Fruit fly (Drosophila melanogaster) whole organism, embryonic: ENCODE results near the gene CG6569.

Source experiments
- Adf1 ChIP-seq: fragments of 200-800 bp; sonication (Bioruptor generic); IDR thresholded peaks from 2 replicates; pipeline ENCODE4 v1.3.6; 2022; ENCODE audit warnings: missing biosample characterization, missing genetic modification characterization
- Atf3 ChIP-seq: fragments of 200-800 bp; sonication (Bioruptor generic); optimal IDR thresholded peaks from 3 replicates; lab custom pipeline; 2016; ENCODE audit warnings: missing biosample characterization, missing genetic modification characterization
- Bdp1 ChIP-seq: fragments of 200-800 bp; sonication (Bioruptor generic); optimal IDR thresholded peaks from 3 replicates; lab custom pipeline; 2016; ENCODE audit warnings: missing biosample characterization, missing genetic modification characterization
- CG10147 ChIP-seq: fragments of 200-800 bp; sonication (Bioruptor generic); optimal IDR thresholded peaks from 2 replicates; lab custom pipeline; 2019; ENCODE audit warnings: missing biosample characterization, mild to moderate bottlenecking, missing genetic modification characterization, moderate library complexity
- CG10366 ChIP-seq: fragments of 200-800 bp; sonication (Bioruptor generic); IDR thresholded peaks from 2 replicates; pipeline ENCODE4 v1.3.6; 2022; ENCODE audit warnings: missing biosample characterization, missing genetic modification characterization
- CG10959 ChIP-seq: fragments of 200-800 bp; sonication (Bioruptor generic); IDR thresholded peaks from 2 replicates; pipeline ENCODE4 v1.3.6; 2022; ENCODE audit warnings: missing biosample characterization, missing genetic modification characterization
- CG11085 ChIP-seq: fragments of 200-800 bp; sonication (Bioruptor generic); IDR thresholded peaks from 2 replicates; pipeline ENCODE4 v1.3.6; 2022; ENCODE audit warnings: missing biosample characterization, missing genetic modification characterization
- CG11093 ChIP-seq: fragments of 200-800 bp; sonication (Bioruptor generic); IDR thresholded peaks from 3 replicates; pipeline ENCODE4 v1.3.6; 2022; ENCODE audit warnings: missing biosample characterization, missing genetic modification characterization
- CG11456 ChIP-seq: fragments of 200-800 bp; sonication (Bioruptor generic); IDR thresholded peaks from 3 replicates; pipeline ENCODE4 v1.3.6; 2022; ENCODE audit warnings: missing biosample characterization, missing genetic modification characterization
- CG12219 ChIP-seq: fragments of 200-800 bp; sonication (Bioruptor generic); optimal IDR thresholded peaks from 3 replicates; lab custom pipeline; 2018; ENCODE audit warnings: missing biosample characterization, mild to moderate bottlenecking, missing genetic modification characterization
- CG13775 ChIP-seq: fragments of 200-800 bp; sonication (Bioruptor generic); optimal IDR thresholded peaks from 3 replicates; lab custom pipeline; 2017; ENCODE audit warnings: missing biosample characterization, mild to moderate bottlenecking, missing genetic modification characterization
- CG14441 ChIP-seq: fragments of 200-800 bp; sonication (Bioruptor generic); IDR thresholded peaks from 2 replicates; pipeline ENCODE4 v1.3.6; 2022; ENCODE audit warnings: missing biosample characterization, missing genetic modification characterization
- CG14710 ChIP-seq: fragments of 200-800 bp; sonication (Bioruptor generic); optimal IDR thresholded peaks from 3 replicates; lab custom pipeline; 2019; ENCODE audit warnings: missing biosample characterization, mild to moderate bottlenecking, missing genetic modification characterization, moderate library complexity
- CG16815 ChIP-seq: fragments of 200-800 bp; sonication (Bioruptor generic); optimal IDR thresholded peaks from 3 replicates; lab custom pipeline; 2017; ENCODE audit warnings: missing biosample characterization, mild to moderate bottlenecking, missing genetic modification characterization
- CG17328 ChIP-seq: fragments of 200-800 bp; sonication (Bioruptor generic); IDR thresholded peaks from 2 replicates; pipeline ENCODE4 v1.3.6; 2022; ENCODE audit warnings: missing biosample characterization, missing genetic modification characterization
- CG17359 ChIP-seq: fragments of 200-800 bp; sonication (Bioruptor generic); optimal IDR thresholded peaks from 3 replicates; lab custom pipeline; 2018; ENCODE audit warnings: missing biosample characterization, mild to moderate bottlenecking, missing genetic modification characterization, moderate library complexity
- CG17802 ChIP-seq: fragments of 200-800 bp; sonication (Bioruptor generic); optimal IDR thresholded peaks from 2 replicates; lab custom pipeline; 2018; ENCODE audit warnings: missing biosample characterization, mild to moderate bottlenecking, missing genetic modification characterization, moderate library complexity
- CG18476 ChIP-seq: fragments of 200-800 bp; sonication (Bioruptor generic); optimal IDR thresholded peaks from 2 replicates; lab custom pipeline; 2016; ENCODE audit warnings: missing biosample characterization, mild to moderate bottlenecking, missing genetic modification characterization
- CG4820 ChIP-seq: fragments of 200-800 bp; sonication (Bioruptor generic); optimal IDR thresholded peaks from 3 replicates; lab custom pipeline; 2016; ENCODE audit warnings: missing biosample characterization, missing genetic modification characterization
- CG8089 ChIP-seq: fragments of 200-800 bp; sonication (Bioruptor generic); optimal IDR thresholded peaks from 3 replicates; lab custom pipeline; 2016; ENCODE audit warnings: missing biosample characterization, missing genetic modification characterization
- Camta ChIP-seq: fragments of 200-800 bp; sonication (Bioruptor generic); optimal IDR thresholded peaks from 2 replicates; lab custom pipeline; 2016; ENCODE audit warnings: missing biosample characterization, missing genetic modification characterization
- CkIIα-i1 ChIP-seq: fragments of 200-800 bp; sonication (Bioruptor generic); IDR thresholded peaks from 2 replicates; pipeline ENCODE4 v1.3.6; 2022; ENCODE audit warnings: missing biosample characterization, missing genetic modification characterization
- Drgx ChIP-seq: fragments of 200-800 bp; sonication (Bioruptor generic); IDR thresholded peaks from 2 replicates; pipeline ENCODE4 v1.3.6; 2022; ENCODE audit warnings: missing biosample characterization, missing genetic modification characterization
- Eip74EF ChIP-seq, 2 experiments: fragments of 200-800 bp in 1 of 2; fragments of >200 bp in 1 of 2; sonication (Bioruptor generic) in 1 of 2; optimal IDR thresholded peaks; 2 replicates each; lab custom pipeline; 2017 to 2019; ENCODE audit warnings: missing biosample characterization in 2 of 2, missing genetic modification characterization in 2 of 2, mild to moderate bottlenecking in 1 of 2, moderate library complexity in 1 of 2
- HLH3B ChIP-seq: fragments of 200-800 bp; sonication (Bioruptor generic); IDR thresholded peaks from 2 replicates; pipeline ENCODE4 v1.3.6; 2022; ENCODE audit warnings: missing biosample characterization, missing genetic modification characterization
- Oli ChIP-seq: fragments of 200-800 bp; sonication (Bioruptor generic); optimal IDR thresholded peaks from 2 replicates; lab custom pipeline; 2018; ENCODE audit warnings: missing biosample characterization, mild to moderate bottlenecking, missing genetic modification characterization, moderate library complexity
- PHDP ChIP-seq: fragments of 200-800 bp; sonication (Bioruptor generic); optimal IDR thresholded peaks from 3 replicates; lab custom pipeline; 2018; ENCODE audit warnings: missing biosample characterization, mild to moderate bottlenecking, missing genetic modification characterization, moderate library complexity
- Rfx ChIP-seq: fragments of 200-800 bp; sonication (Bioruptor generic); IDR thresholded peaks from 2 replicates; pipeline ENCODE4 v1.3.6; 2022; ENCODE audit warnings: missing biosample characterization, missing genetic modification characterization
- Rx ChIP-seq: fragments of 200-800 bp; sonication (Bioruptor generic); IDR thresholded peaks from 2 replicates; pipeline ENCODE4 v1.3.6; 2022; ENCODE audit warnings: missing biosample characterization, missing genetic modification characterization
- Scr ChIP-seq: fragments of 200-800 bp; sonication (Bioruptor generic); IDR thresholded peaks from 2 replicates; pipeline ENCODE4 v1.3.6; 2022; ENCODE audit warnings: missing biosample characterization, missing genetic modification characterization; ENCODE audit not compliant: partially characterized antibody
- Xrp1 ChIP-seq: fragments of 200-800 bp; sonication (Bioruptor generic); IDR thresholded peaks from 2 replicates; pipeline ENCODE4 v1.3.6; 2022; ENCODE audit warnings: missing biosample characterization, missing genetic modification characterization
- bsh ChIP-seq, 2 experiments: fragments of 200-800 bp; sonication (Bioruptor generic); optimal IDR thresholded peaks; 2 replicates each; lab custom pipeline; 2017 to 2018; ENCODE audit warnings: mild to moderate bottlenecking in 2 of 2, missing biosample characterization in 2 of 2, missing genetic modification characterization in 2 of 2, moderate library complexity in 1 of 2
- dysf ChIP-seq: fragments of 200-800 bp; sonication (Bioruptor generic); IDR thresholded peaks from 3 replicates; pipeline ENCODE4 v1.3.6; 2022; ENCODE audit warnings: missing biosample characterization, missing genetic modification characterization
- gfzf ChIP-seq: fragments of 200-800 bp; sonication (Bioruptor generic); optimal IDR thresholded peaks from 2 replicates; lab custom pipeline; 2016; ENCODE audit warnings: missing biosample characterization, mild to moderate bottlenecking, missing genetic modification characterization, moderate library complexity
- gsb-n ChIP-seq: fragments of 200-800 bp; sonication (Bioruptor generic); optimal IDR thresholded peaks from 3 replicates; lab custom pipeline; 2018; ENCODE audit warnings: missing biosample characterization, mild to moderate bottlenecking, missing genetic modification characterization
- gt ChIP-seq: fragments of 200-800 bp; sonication (Bioruptor generic); IDR thresholded peaks from 2 replicates; pipeline ENCODE4 v1.3.6; 2022; ENCODE audit warnings: missing biosample characterization, missing genetic modification characterization
- h ChIP-seq: fragments of >200 bp; optimal IDR thresholded peaks from 2 replicates; lab custom pipeline; 2017
- kay ChIP-seq: fragments of 200-800 bp; sonication (Bioruptor generic); optimal IDR thresholded peaks from 2 replicates; lab custom pipeline; 2016; ENCODE audit warnings: missing biosample characterization, missing genetic modification characterization
- lmd ChIP-seq: fragments of 200-800 bp; sonication (Bioruptor generic); IDR thresholded peaks from 2 replicates; pipeline ENCODE4 v1.3.6; 2022; ENCODE audit warnings: missing biosample characterization, missing genetic modification characterization
- lola ChIP-seq, 3 experiments: fragments of >200 bp in 2 of 3; fragments of 200-800 bp in 1 of 3; sonication (Bioruptor generic) in 1 of 3; optimal IDR thresholded peaks; 2 replicates each; lab custom pipeline; 2017 to 2019; ENCODE audit warnings: missing biosample characterization in 3 of 3, missing genetic modification characterization in 3 of 3, mild to moderate bottlenecking in 1 of 3, moderate library complexity in 1 of 3
- nmo ChIP-seq: fragments of 200-800 bp; sonication (Bioruptor generic); optimal IDR thresholded peaks from 2 replicates; lab custom pipeline; 2018; ENCODE audit warnings: missing biosample characterization, mild to moderate bottlenecking, missing genetic modification characterization, moderate library complexity
- otp ChIP-seq: fragments of 200-800 bp; sonication (Bioruptor generic); IDR thresholded peaks from 3 replicates; pipeline ENCODE4, ENCODE4 v1.3.6; 2022; ENCODE audit warnings: missing biosample characterization, missing genetic modification characterization
- pnt ChIP-seq: fragments of 200-800 bp; sonication (Bioruptor generic); optimal IDR thresholded peaks from 3 replicates; lab custom pipeline; 2016; ENCODE audit warnings: missing biosample characterization, missing genetic modification characterization
- pum ChIP-seq: fragments of 200-800 bp; sonication (Bioruptor generic); optimal IDR thresholded peaks from 2 replicates; lab custom pipeline; 2016; ENCODE audit warnings: missing biosample characterization, missing genetic modification characterization
- sens ChIP-seq: fragments of 200-800 bp; sonication (Bioruptor generic); peaks from one replicate; lab custom pipeline; 2016; ENCODE audit warnings: missing biosample characterization, missing genetic modification characterization
- sisA ChIP-seq: fragments of 200-800 bp; sonication (Bioruptor generic); IDR thresholded peaks from 2 replicates; pipeline ENCODE4 v1.3.6; 2022; ENCODE audit warnings: missing biosample characterization, missing genetic modification characterization
- ssp ChIP-seq: fragments of 200-800 bp; sonication (Bioruptor generic); IDR thresholded peaks from 2 replicates; pipeline ENCODE4 v1.3.6; 2022; ENCODE audit warnings: missing biosample characterization, missing genetic modification characterization
- stc ChIP-seq: fragments of 200-800 bp; sonication (Bioruptor generic); IDR thresholded peaks from 2 replicates; pipeline ENCODE4 v1.3.6; 2022; ENCODE audit warnings: missing biosample characterization, missing genetic modification characterization
- tin ChIP-seq: fragments of 200-800 bp; sonication (Bioruptor generic); optimal IDR thresholded peaks from 3 replicates; lab custom pipeline; 2016; ENCODE audit warnings: missing biosample characterization, missing genetic modification characterization
- vvl ChIP-seq: fragments of 200-800 bp; sonication (Bioruptor generic); IDR thresholded peaks from 2 replicates; pipeline ENCODE4 v1.3.6; 2022; ENCODE audit warnings: missing biosample characterization, missing genetic modification characterization
- yki ChIP-seq: fragments of >200 bp; optimal IDR thresholded peaks from 3 replicates; lab custom pipeline; 2018

Gene CG6569

dm6 chr3R:21887588-21888007 lies 19.9 kb upstream of the CG6569 start (continued):
- TF ChIP-seq nmo (peak; percentile 79), CG12219 (GFP tag; lab: Kevin White, UChicago) (no peak), CkIIα-i1 (GFP tag; lab: Robert Waterston, UW) (no peak), CG8089 (GFP tag; lab: Kevin White, UChicago) (no peak), gt (GFP tag; lab: Robert Waterston, UW) (no peak), lola (GFP tag; optimal IDR thresholded peaks at IDR 0.05; lab: Kevin White, UChicago) (peak in 1 of 3 experiments; percentile 56), h (no peak), Bdp1 (no peak), otp (GFP tag; lab: Robert Waterston, UW) (0 out of 3 replicates have a peak, but pooled peaks have one; percentile 45), Rx (peak; percentile 46; the same call in 1 of the 2 replicates), Atf3 (GFP tag; lab: Kevin White, UChicago) (no peak), ssp (GFP tag; lab: Robert Waterston, UW) (peak; percentile 34; the same call in 1 of the 2 replicates), bsh (GFP tag; optimal IDR thresholded peaks at IDR 0.05; lab: Kevin White, UChicago) (peak in 1 of 2 experiments; percentile 35), kay (GFP tag; lab: Kevin White, UChicago) (peak; percentile 35), CG18476 (peak; percentile 36), PHDP (no peak), Adf1 (GFP tag; lab: Robert Waterston, UW) (0 out of 2 replicates have a peak, but pooled peaks have one; percentile 1), Eip74EF (GFP tag; optimal IDR thresholded peaks at IDR 0.05; lab: Kevin White, UChicago) (no peak), Drgx (GFP tag; lab: Robert Waterston, UW) (peak; percentile 53; the same call in 1 of the 2 replicates), CG13775 (peak; percentile 10), CG14710 (tag; lab: Kevin White, UChicago) (peak; percentile 38), CG16815 (GFP tag; lab: Kevin White, UChicago) (peak; percentile 32), CG17328 (peak; percentile 41; the same call in 1 of the 2 replicates), vvl (GFP tag; lab: Robert Waterston, UW) (peak; percentile 77), Xrp1 (GFP tag; lab: Robert Waterston, UW) (0 out of 2 replicates have a peak, but pooled peaks have one; percentile 42), tin (peak; percentile 12), CG10147 (GFP tag; lab: Kevin White, UChicago) (no peak), Scr (no peak), sens (GFP tag; lab: Kevin White, UChicago) (peak; percentile 51), CG14441 (GFP tag; lab: Robert Waterston, UW) (peak; percentile 47), CG17359 (peak; percentile 45), gsb-n (no peak), CG11093 (GFP tag; lab: Robert Waterston, UW) (no peak), Oli (tag; lab: Kevin White, UChicago) (peak; percentile 28), CG17802 (no peak), CG10959 (0 out of 2 replicates have a peak, but pooled peaks have one; percentile 23), dysf (GFP tag; lab: Robert Waterston, UW) (peak; percentile 65), HLH3B (GFP tag; lab: Robert Waterston, UW) (peak; percentile 42; the same call in 1 of the 2 replicates), gfzf (GFP tag; lab: Kevin White, UChicago) (no peak), pnt (GFP tag; lab: Kevin White, UChicago) (peak; percentile 35), Rfx (GFP tag; lab: Robert Waterston, UW) (peak; percentile 45; the same call in 1 of the 2 replicates), sisA (GFP tag; lab: Robert Waterston, UW) (peak; percentile 51; the same call in 1 of the 2 replicates), lmd (GFP tag; lab: Robert Waterston, UW) (peak; percentile 72), CG11456 (GFP tag; lab: Robert Waterston, UW) (peak; percentile 57; the same call in 1 of the 3 replicates), yki (lab: Kevin White, UChicago) (no peak), stc (GFP tag; lab: Robert Waterston, UW) (0 out of 2 replicates have a peak, but pooled peaks have one; percentile 50), Camta (GFP tag; lab: Kevin White, UChicago) (no peak), pum (GFP tag; lab: Kevin White, UChicago) (peak; percentile 11), CG10366 (GFP tag; lab: Robert Waterston, UW) (peak; percentile 19; the same call in 1 of the 2 replicates), CG11085 (GFP tag; lab: Robert Waterston, UW) (0 out of 2 replicates have a peak, but pooled peaks have one; percentile 19), CG4820 (GFP tag; lab: Kevin White, UChicago) (peak; percentile 44)
